Worm (Caenorhabditis elegans) whole organism, L3 larva: ENCODE results near the gene F58D12.3.

ENCODE experiments used
- nhr-67 ChIP-seq: fragments of 150-350 bp; optimal IDR thresholded peaks from 2 replicates; lab custom pipeline; 2014; ENCODE audit warnings: missing biosample characterization, missing genetic modification characterization
- unc-39 ChIP-seq: sonication (generic microtip); optimal IDR thresholded peaks from 4 replicates; lab custom pipeline; 2017; ENCODE audit warnings: missing biosample characterization, missing genetic modification characterization

DNA sequence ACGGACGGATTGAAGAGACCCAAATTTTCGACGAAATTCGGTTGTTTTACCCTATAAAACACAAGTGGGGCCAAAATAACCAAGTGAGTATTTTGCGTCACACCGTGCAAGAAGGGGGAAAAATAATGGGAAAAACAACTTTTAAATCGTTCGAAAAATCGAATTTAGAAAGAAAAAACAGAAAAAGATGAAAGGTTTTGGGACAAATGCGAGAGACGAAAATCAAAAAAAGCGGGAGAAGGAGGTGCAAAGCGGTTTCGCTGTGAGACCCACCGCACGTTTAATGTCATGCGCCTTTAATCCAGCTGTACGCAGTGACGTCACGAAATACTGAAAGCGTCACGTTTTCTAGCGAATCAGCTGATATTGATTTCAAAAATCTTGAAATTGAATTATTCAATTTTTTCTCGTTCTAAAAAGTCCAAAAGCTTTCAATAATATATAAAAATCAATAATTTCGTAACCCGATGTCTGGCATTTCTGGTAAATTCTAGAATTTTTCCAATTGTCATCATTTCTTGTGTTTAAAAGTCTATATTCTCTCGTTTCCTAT lies 45.6 kb upstream of the F58D12.3 start, which contains the start of the genes ddx-17 and aip-1:
- no peak for TF ChIP-seq nhr-67 (tag; lab: Kevin White, UChicago)
- no peak for TF ChIP-seq unc-39 (tag; lab: Kevin White, UChicago)
